Worm (Caenorhabditis elegans): ENCODE results near the gene srg-67.

srg-67 gene

ce11 chrV:5509134-5509533 is 46.3 kb upstream of the srg-67 start:
- no peak for TF ChIP-seq pqm-1 (tag; optimal IDR thresholded peaks at IDR 0.05)
- TF ChIP-seq mml-1 (tag; optimal IDR thresholded peaks at IDR 0.05), result no peak
- TF ChIP-seq ZK546.5 (tag; optimal IDR thresholded peaks at IDR 0.05), result no peak
- TF ChIP-seq ceh-82 (tag; optimal IDR thresholded peaks at IDR 0.05), result no peak
- no peak for TF ChIP-seq nhr-28 (tag; optimal IDR thresholded peaks at IDR 0.05)
- TF ChIP-seq fos-1 (tag; optimal IDR thresholded peaks at IDR 0.05), result no peak
- no peak for TF ChIP-seq mdl-1 (tag; optimal IDR thresholded peaks at IDR 0.05)
- no peak for TF ChIP-seq ztf-11 (tag; optimal IDR thresholded peaks at IDR 0.05)
- no peak for TF ChIP-seq jun-1 (tag; optimal IDR thresholded peaks at IDR 0.05)
- TF ChIP-seq nfya-1 (tag; optimal IDR thresholded peaks at IDR 0.05; ENCODE audit: insufficient read depth), result no peak
- TF ChIP-seq unc-39 (tag; optimal IDR thresholded peaks at IDR 0.05), result no peak
- TF ChIP-seq daf-12 (tag; optimal IDR thresholded peaks at IDR 0.05), result no peak
- TF ChIP-seq ama-1 (optimal IDR thresholded peaks at IDR 0.05), result no peak
- TF ChIP-seq lin-39 (tag; optimal IDR thresholded peaks at IDR 0.05), result no peak
- no peak for TF ChIP-seq ceh-28 (tag; optimal IDR thresholded peaks at IDR 0.05)
- no peak for TF ChIP-seq egl-27 (tag; optimal IDR thresholded peaks at IDR 0.05)
- no peak for TF ChIP-seq zag-1 (tag; optimal IDR thresholded peaks at IDR 0.05)
- TF ChIP-seq fkh-2 (tag; optimal IDR thresholded peaks at IDR 0.05), result no peak
- TF ChIP-seq egl-5 (tag; optimal IDR thresholded peaks at IDR 0.05), result no peak

- peak; percentile 93 for TF ChIP-seq lsy-12 (tag; optimal IDR thresholded peaks at IDR 0.05)
- peak; percentile 87 for TF ChIP-seq nhr-43 (tag; optimal IDR thresholded peaks at IDR 0.05; ENCODE audit: poor library complexity, severe bottlenecking)
- peak; percentile 80 for TF ChIP-seq elt-2 (tag; optimal IDR thresholded peaks at IDR 0.05)
- peak; percentile 89 for TF ChIP-seq nfya-1 (tag; optimal IDR thresholded peaks at IDR 0.05; ENCODE audit: insufficient read depth)
- peak; percentile 21 for TF ChIP-seq elt-1 (tag; optimal IDR thresholded peaks at IDR 0.05)
- no peak for TF ChIP-seq nhr-76 (tag; optimal IDR thresholded peaks at IDR 0.05)
- no peak for TF ChIP-seq ZK546.5 (tag; optimal IDR thresholded peaks at IDR 0.05)
- peak; percentile 68 for TF ChIP-seq ama-1 (optimal IDR thresholded peaks at IDR 0.05)
- peak; percentile 56 for TF ChIP-seq fkh-10 (GFP tag; optimal IDR thresholded peaks at IDR 0.05)
- peak; percentile 91 for TF ChIP-seq nhr-23 (tag; optimal IDR thresholded peaks at IDR 0.05)
- peak; percentile 66 for TF ChIP-seq ceh-82 (tag; optimal IDR thresholded peaks at IDR 0.05)
- TF ChIP-seq ztf-4 (tag; optimal IDR thresholded peaks at IDR 0.05), result peak; percentile 59
- peak; percentile 21 for TF ChIP-seq nhr-77 (tag; optimal IDR thresholded peaks at IDR 0.05)
- no peak for TF ChIP-seq sea-2 (GFP tag; optimal IDR thresholded peaks at IDR 0.05)
- peak; percentile 48 for TF ChIP-seq egl-27 (tag; optimal IDR thresholded peaks at IDR 0.05)
- TF ChIP-seq aly-2 (tag; optimal IDR thresholded peaks at IDR 0.05), result no peak
- no peak for TF ChIP-seq fos-1 (tag; optimal IDR thresholded peaks at IDR 0.05)
- TF ChIP-seq hmg-11 (tag; optimal IDR thresholded peaks at IDR 0.05), result peak; percentile 82
- peak; percentile 26 for TF ChIP-seq pqm-1 (tag; optimal IDR thresholded peaks at IDR 0.05)
- TF ChIP-seq snpc-4 (tag; optimal IDR thresholded peaks at IDR 0.05), result peak; percentile 86
- TF ChIP-seq tbx-2 (tag; optimal IDR thresholded peaks at IDR 0.05), result peak; percentile 90
- no peak for TF ChIP-seq unc-39 (tag; optimal IDR thresholded peaks at IDR 0.05)
- no peak for TF ChIP-seq ztf-11 (tag; optimal IDR thresholded peaks at IDR 0.05)
- peak; percentile 92 for TF ChIP-seq nhr-25 (tag; optimal IDR thresholded peaks at IDR 0.05)
- peak; percentile 92 for TF ChIP-seq lin-39 (tag; optimal IDR thresholded peaks at IDR 0.05)
- TF ChIP-seq mdl-1 (tag; optimal IDR thresholded peaks at IDR 0.05), result peak; percentile 24
- no peak for TF ChIP-seq fkh-2 (tag; optimal IDR thresholded peaks at IDR 0.05)
- peak; percentile 91 for TF ChIP-seq jun-1 (tag; optimal IDR thresholded peaks at IDR 0.05)
- TF ChIP-seq ceh-28 (tag; optimal IDR thresholded peaks at IDR 0.05), result peak; percentile 87
- peak; percentile 85 for TF ChIP-seq pha-4 (tag; optimal IDR thresholded peaks at IDR 0.05)
- TF ChIP-seq skn-1 (tag; optimal IDR thresholded peaks at IDR 0.05), result peak; percentile 85
- TF ChIP-seq nhr-11 (tag; optimal IDR thresholded peaks at IDR 0.05), result no peak
- TF ChIP-seq egl-5 (tag; optimal IDR thresholded peaks at IDR 0.05), result peak; percentile 42
- peak; percentile 84 for TF ChIP-seq lin-15B (tag; optimal IDR thresholded peaks at IDR 0.05)
- peak; percentile 70 for TF ChIP-seq R02D3.7 (tag; optimal IDR thresholded peaks at IDR 0.05)
- no peak for TF ChIP-seq unc-62 (GFP tag; optimal IDR thresholded peaks at IDR 0.05)
Measured at ce11 chrV:5504807-5505442, 42.1 kb upstream of the srg-67 start, which contains the start of the genes dnj-19 and nhr-47. dnj-19 (minus strand) TSS chrV:5504857. nhr-47 (plus strand) TSS chrV:5505253.
